Worm (Caenorhabditis elegans): ENCODE results near the gene srh-239.

DNA sequence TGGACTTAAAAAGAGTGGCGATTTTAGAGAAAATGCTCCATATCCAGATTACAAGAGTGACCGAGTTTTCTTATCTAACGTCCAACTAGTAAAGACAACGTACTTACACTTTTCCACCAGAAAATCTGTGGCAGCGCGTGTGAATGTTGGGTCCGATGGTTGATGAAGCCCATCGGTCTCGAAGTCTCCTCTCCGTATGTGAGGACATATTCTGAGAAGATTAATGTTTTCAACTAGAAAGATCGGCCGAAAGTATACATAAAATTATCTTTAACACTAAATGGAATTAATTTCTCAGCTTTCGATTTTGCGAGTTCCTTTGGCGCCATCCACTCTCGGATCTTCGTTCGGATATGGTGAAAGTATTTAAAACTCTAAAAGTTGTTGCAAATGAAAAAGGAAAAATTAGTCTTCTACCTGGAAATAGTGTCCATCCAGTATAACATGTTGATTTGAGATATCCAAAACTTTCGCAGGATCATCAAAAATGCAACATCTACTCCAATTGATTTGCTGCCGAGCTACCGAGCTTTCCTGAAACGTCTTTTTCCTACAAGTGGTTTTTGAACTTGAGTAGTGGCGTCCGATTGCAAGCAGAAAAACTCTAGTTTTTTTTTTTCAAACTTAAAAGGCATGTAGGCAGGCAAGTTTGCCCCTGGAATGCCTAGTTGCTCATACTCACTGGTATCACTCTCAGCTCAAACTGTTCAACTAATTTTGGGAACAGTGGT is 14.1 kb upstream of the srh-239 start:
- TF ChIP-seq ZK546.5 (tag; optimal IDR thresholded peaks at IDR 0.05) (no peak), mdl-1 (tag; optimal IDR thresholded peaks at IDR 0.05) (no peak), nhr-11 (tag; optimal IDR thresholded peaks at IDR 0.05) (no peak), lin-39 (tag; optimal IDR thresholded peaks at IDR 0.05) (no peak), nhr-21 (tag; optimal IDR thresholded peaks at IDR 0.05) (no peak)

All from whole organism, L2 larva.